Fruit fly (Drosophila melanogaster): ENCODE measurements around the gene Syt7.

The Syt7 gene

DNA sequence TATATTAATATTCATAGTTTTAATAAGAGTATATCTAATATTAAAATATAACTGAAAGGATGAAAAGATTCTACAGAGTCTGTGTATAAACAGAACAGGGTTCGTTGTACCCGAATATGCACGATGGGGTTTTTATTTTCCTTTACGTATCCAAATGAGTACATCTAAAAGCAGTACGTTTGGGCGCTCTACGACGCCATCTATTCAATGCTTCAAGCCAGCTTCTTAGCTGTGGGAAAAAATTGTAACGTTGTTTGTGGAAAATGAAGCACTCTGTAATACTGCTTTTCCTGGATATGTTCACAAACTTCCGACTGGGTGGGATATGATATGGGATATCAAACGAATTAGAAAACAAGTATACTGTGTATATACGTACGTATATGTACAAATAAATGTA is 31.6 kb downstream of the Syt7 start:
- TF ChIP-seq CG7101 (tag; optimal IDR thresholded peaks at IDR 0.05), result no peak
- TF ChIP-seq kay (GFP tag; ENCODE audit: borderline replicate concordance), result no peak
- no peak for TF ChIP-seq CG5204 (GFP tag; optimal IDR thresholded peaks at IDR 0.05)
- TF ChIP-seq bab1 (GFP tag; optimal IDR thresholded peaks at IDR 0.05), result no peak
- no peak for TF ChIP-seq CG33017 (tag; optimal IDR thresholded peaks at IDR 0.05)
- TF ChIP-seq ovo (GFP tag; optimal IDR thresholded peaks at IDR 0.05), result no peak

DNA sequence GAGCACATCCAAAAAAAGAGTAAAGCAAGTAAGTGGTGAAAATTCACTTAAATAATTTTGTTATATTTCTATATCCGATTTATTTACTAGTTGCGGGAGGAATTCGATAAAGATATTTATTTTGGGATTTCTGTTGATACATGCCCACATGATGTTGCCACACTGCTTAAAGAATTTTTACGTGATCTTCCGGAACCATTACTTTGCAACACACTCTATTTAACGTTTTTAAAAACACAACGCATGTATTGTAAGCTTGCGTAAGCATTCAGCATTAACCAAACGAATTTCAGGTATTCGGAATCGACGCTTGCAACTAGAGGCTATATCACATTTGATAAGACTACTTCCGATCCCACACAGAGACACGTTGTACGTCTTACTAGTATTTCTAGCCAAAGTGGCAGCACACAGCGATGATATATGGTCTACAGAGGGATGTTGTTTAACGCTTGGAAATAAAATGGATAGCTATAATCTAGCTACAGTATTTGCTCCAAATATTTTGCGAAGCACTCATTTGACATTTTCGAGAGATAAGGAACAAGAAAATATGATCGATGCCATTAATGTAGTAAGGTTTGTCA is 44.7 kb downstream of the Syt7 start:
- no peak for TF ChIP-seq toe (GFP tag; optimal IDR thresholded peaks at IDR 0.05)
- TF ChIP-seq kay (GFP tag; ENCODE audit: borderline replicate concordance), result peak; percentile 57

DNA sequence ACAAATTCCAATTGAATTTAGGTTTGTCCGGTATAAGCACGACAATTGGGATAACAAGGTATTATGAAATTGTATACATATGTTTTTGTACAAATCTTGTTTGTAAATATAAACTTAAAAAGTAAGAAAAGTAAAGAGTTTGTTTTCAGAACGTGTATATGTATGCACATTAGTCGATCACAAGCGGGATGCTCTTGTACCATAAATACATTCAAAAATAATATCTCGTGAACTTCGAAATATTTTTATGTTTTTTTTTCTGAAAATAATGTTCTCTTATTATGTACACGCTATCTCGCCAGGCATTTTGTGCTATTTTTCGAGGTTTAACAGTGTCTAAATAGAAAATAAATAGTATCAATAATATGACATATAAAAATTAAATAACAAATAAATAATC is 51.6 kb downstream of the Syt7 start, which contains the start of gene RhoGAP102A:
Gene RhoGAP102A, plus strand, starts transcription at position 301 of the 400 bp plus-strand sequence.
- TF ChIP-seq kay (GFP tag; ENCODE audit: borderline replicate concordance), result no peak
- TF ChIP-seq CG1620 (GFP tag; optimal IDR thresholded peaks at IDR 0.05), result no peak
- no peak for TF ChIP-seq Crg-1 (GFP tag; optimal IDR thresholded peaks at IDR 0.05)
- TF ChIP-seq CG12768 (GFP tag; optimal IDR thresholded peaks at IDR 0.05), result no peak
- TF ChIP-seq CG5204 (GFP tag; optimal IDR thresholded peaks at IDR 0.05), result no peak
- no peak for TF ChIP-seq cnc (optimal IDR thresholded peaks at IDR 0.05)
- no peak for TF ChIP-seq CG7045 (GFP tag; optimal IDR thresholded peaks at IDR 0.05)
- TF ChIP-seq Mnt (GFP tag; optimal IDR thresholded peaks at IDR 0.05), result no peak
- no peak for TF ChIP-seq toe (GFP tag; optimal IDR thresholded peaks at IDR 0.05)
- TF ChIP-seq Clk (GFP tag; optimal IDR thresholded peaks at IDR 0.05), result no peak
- TF ChIP-seq ovo (GFP tag; optimal IDR thresholded peaks at IDR 0.05), result no peak
- no peak for TF ChIP-seq cic (GFP tag; optimal IDR thresholded peaks at IDR 0.05)
- TF ChIP-seq bab1 (GFP tag; optimal IDR thresholded peaks at IDR 0.05), result no peak
- no peak for TF ChIP-seq pad (GFP tag; optimal IDR thresholded peaks at IDR 0.05)
- no peak for TF ChIP-seq tj (GFP tag; optimal IDR thresholded peaks at IDR 0.05)
- TF ChIP-seq CG7101 (tag; optimal IDR thresholded peaks at IDR 0.05), result no peak
- TF ChIP-seq CG14711 (tag; optimal IDR thresholded peaks at IDR 0.05), result no peak
- TF ChIP-seq CG11617 (GFP tag; optimal IDR thresholded peaks at IDR 0.05), result no peak
- no peak for TF ChIP-seq Hr96 (GFP tag; optimal IDR thresholded peaks at IDR 0.05)
- no peak for TF ChIP-seq CG33017 (tag; optimal IDR thresholded peaks at IDR 0.05)

DNA sequence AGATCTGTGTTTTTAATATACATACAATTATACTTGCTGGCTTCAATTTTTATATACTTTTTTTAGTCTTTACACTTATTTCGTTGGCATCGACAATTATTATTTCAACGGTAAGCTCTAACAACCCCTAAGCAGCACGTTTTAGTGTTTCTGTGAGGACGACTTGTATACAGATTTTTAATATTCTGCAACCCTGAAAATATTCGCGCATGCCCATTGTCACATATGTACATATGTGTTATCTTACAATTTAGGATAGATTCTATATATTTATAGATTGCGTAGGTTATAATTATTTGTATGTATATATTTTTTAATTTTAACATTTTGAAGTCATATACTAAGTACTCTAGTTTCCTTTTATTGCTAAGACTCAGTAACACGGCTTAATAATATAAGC is 53.1 kb downstream of the Syt7 start, which contains the start of gene dpr7:
Gene dpr7, minus strand, starts transcription at position 154 of the 400 bp plus-strand sequence.
- TF ChIP-seq CG11617 (GFP tag; optimal IDR thresholded peaks at IDR 0.05) (no peak), toe (GFP tag; optimal IDR thresholded peaks at IDR 0.05) (no peak), tj (GFP tag; optimal IDR thresholded peaks at IDR 0.05) (no peak), CG7101 (tag; optimal IDR thresholded peaks at IDR 0.05) (no peak), kay (GFP tag; ENCODE audit: borderline replicate concordance) (no peak), Clk (GFP tag; optimal IDR thresholded peaks at IDR 0.05) (no peak), CG33017 (tag; optimal IDR thresholded peaks at IDR 0.05) (no peak), bab1 (GFP tag; optimal IDR thresholded peaks at IDR 0.05) (no peak), Mnt (GFP tag; optimal IDR thresholded peaks at IDR 0.05) (no peak), Hr96 (GFP tag; optimal IDR thresholded peaks at IDR 0.05) (no peak), CG12768 (GFP tag; optimal IDR thresholded peaks at IDR 0.05) (no peak), CG14711 (tag; optimal IDR thresholded peaks at IDR 0.05) (no peak), pad (GFP tag; optimal IDR thresholded peaks at IDR 0.05) (no peak), cnc (optimal IDR thresholded peaks at IDR 0.05) (no peak), CG5204 (GFP tag; optimal IDR thresholded peaks at IDR 0.05) (no peak), CG7045 (GFP tag; optimal IDR thresholded peaks at IDR 0.05) (no peak), CG1620 (GFP tag; optimal IDR thresholded peaks at IDR 0.05) (no peak), Crg-1 (GFP tag; optimal IDR thresholded peaks at IDR 0.05) (no peak)

DNA sequence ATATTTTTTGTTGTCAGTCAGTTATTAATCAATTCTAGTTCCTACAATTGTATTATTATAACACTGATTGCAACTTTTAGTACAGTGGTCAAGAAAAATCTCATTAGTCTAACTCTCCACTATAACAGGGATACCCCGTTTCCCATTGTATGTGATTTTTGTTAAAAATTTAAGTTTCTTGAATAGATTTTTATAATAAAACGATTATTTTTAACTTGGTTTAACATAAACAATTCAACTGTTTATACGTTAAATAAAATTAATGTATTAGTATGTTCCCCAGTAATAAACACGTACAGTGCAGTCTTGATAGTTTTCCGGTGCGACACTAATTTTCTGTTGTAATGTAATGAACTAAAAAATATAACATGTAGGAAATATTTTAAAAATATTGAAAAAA is 65.4 kb downstream of the Syt7 start:
- TF ChIP-seq CG7045 (GFP tag; optimal IDR thresholded peaks at IDR 0.05) (no peak), ovo (GFP tag; optimal IDR thresholded peaks at IDR 0.05) (no peak), kay (GFP tag; ENCODE audit: borderline replicate concordance) (peak; percentile 91), cnc (optimal IDR thresholded peaks at IDR 0.05) (no peak), CG12768 (GFP tag; optimal IDR thresholded peaks at IDR 0.05) (no peak), CG11617 (GFP tag; optimal IDR thresholded peaks at IDR 0.05) (no peak)

DNA sequence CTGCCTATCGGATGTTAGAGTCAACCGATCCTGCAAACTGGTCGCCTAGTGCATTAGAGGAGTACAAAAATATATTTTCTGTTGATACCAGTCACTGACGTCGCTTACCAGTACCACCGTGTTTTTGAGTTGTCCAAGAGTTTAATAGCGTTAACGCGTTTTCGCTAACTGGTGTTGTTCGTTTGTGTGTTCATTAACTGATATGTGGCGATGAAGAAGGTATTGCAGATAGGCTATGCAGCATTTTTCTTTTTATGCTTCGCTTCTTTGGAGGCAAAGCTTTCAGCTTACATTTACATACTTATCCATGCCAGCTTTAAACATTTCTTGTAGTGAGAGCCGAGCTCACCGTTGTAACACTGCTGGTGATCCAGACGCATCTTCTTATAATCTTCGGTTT is 67.9 kb downstream of the Syt7 start:
- peak; percentile 20 for TF ChIP-seq kay (GFP tag; ENCODE audit: borderline replicate concordance)
- no peak for TF ChIP-seq CG7045 (GFP tag; optimal IDR thresholded peaks at IDR 0.05)
- no peak for TF ChIP-seq pad (GFP tag; optimal IDR thresholded peaks at IDR 0.05)
- no peak for TF ChIP-seq CG14711 (tag; optimal IDR thresholded peaks at IDR 0.05)
- TF ChIP-seq toe (GFP tag; optimal IDR thresholded peaks at IDR 0.05), result no peak
- TF ChIP-seq Clk (GFP tag; optimal IDR thresholded peaks at IDR 0.05), result no peak
- TF ChIP-seq bab1 (GFP tag; optimal IDR thresholded peaks at IDR 0.05), result no peak
- TF ChIP-seq CG5204 (GFP tag; optimal IDR thresholded peaks at IDR 0.05), result no peak
- no peak for TF ChIP-seq CG11617 (GFP tag; optimal IDR thresholded peaks at IDR 0.05)

DNA sequence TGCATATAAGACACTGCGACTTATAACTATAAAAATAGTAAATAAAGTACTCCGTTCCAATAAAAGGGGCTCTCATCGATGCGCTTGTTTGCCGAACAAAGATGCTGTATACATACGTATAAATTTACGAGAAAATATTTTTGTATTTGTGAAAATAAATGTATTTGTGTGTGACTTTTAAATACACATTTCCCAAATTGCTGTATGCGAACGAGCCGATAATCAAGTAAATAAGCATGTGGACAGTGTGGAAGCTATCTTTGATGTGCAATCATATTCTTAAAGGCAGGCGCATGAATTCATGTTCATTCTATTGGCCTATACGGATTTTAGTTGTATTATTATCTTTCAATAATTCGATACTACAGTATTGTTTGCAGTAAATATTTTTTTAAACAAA is 75.1 kb downstream of the Syt7 start:
- TF ChIP-seq CG5204 (GFP tag; optimal IDR thresholded peaks at IDR 0.05), result no peak
